Worm (Caenorhabditis elegans) whole organism, L2 larva: Measurements from ENCODE around the gene W07B8.4.

Experiments
- R02D3.7 ChIP-seq: fragments of 150-350 bp; optimal IDR thresholded peaks from 2 replicates; lab custom pipeline; 2014; ENCODE audit warnings: missing biosample characterization, missing genetic modification characterization
- nhr-237 ChIP-seq: fragments of 150-350 bp; optimal IDR thresholded peaks from 2 replicates; lab custom pipeline; 2014; ENCODE audit warnings: missing biosample characterization, missing genetic modification characterization

DNA sequence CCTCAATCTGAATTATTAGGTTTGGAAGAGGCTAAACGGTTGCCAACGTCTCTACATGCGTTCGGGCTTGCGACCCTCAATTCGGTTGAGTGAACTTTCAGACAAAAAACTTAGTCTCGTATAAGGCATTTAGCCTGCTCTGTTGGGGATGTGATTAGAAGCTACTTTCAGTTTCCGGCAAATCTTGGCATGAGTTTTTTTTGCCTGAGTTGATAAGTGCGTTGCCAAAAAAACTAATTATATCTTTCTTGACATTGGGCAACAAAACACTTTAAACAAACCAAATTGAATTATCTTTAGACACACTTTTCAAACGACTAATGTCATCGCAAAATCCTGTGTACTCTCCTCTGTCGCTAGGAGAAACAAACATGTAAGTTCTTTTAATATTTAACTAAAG is 39.4 kb downstream of the W07B8.4 start, which contains the start of gene Y50D4B.4:
- TF ChIP-seq nhr-237 (tag; lab: Kevin White, UChicago) (no peak), R02D3.7 (tag; lab: Kevin White, UChicago) (no peak)
